Worm (Caenorhabditis elegans): ENCODE measurements around the gene mam-1.

DNA sequence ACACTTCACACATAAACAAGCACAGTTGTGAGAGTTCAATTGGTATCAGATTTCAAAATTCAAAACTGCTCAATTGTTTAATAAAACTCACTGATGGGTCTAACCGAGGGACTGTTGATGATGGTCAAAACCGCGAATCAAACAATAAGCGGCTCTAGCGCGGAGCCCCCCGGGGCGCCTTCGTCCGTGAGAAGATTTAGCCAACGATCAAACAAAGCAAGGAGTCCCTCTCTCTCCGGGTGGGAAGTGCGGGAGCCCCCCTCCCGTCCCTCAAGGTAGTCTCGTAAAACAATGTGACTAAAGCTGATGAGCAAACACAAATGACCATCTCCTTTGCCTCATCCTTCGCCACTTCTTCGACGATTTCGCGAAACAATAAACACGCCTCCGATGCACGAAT is 30.5 kb downstream of the mam-1 start:
- TF ChIP-seq him-1 (tag; optimal IDR thresholded peaks at IDR 0.05) (no peak), ceh-91 (GFP tag; IDR thresholded peaks at IDR 0.05) (no peak), ceh-79 (tag; optimal IDR thresholded peaks at IDR 0.05) (no peak), dpl-1 (GFP tag; optimal IDR thresholded peaks at IDR 0.05) (no peak), D2030.7 (GFP tag; IDR thresholded peaks at IDR 0.05) (no peak), unc-62 (GFP tag; optimal IDR thresholded peaks at IDR 0.05) (no peak)

Measured in whole organism, young adult.